Worm (Caenorhabditis elegans) whole organism, midembryonic: ENCODE measurements around the gene K09C6.2.
"Not testable (repeated sequence)": the region's sequence is repeated elsewhere in the genome, so short reads cannot be mapped to it uniquely, and the experiment has no call there.

ENCODE experiments used
- ref-1 ChIP-seq: fragments of 200-800 bp; sonication (Bioruptor generic); conservative IDR thresholded peaks from 2 replicates; pipeline ENCODE4 v1.3.6; 2022; ENCODE audit warnings: missing genetic modification reagents, missing genetic modification characterization, missing compliant biosample characterization
- tab-1 ChIP-seq: fragments of 200-800 bp; sonication (Bioruptor generic); IDR thresholded peaks from 2 replicates; pipeline ENCODE4 v1.3.6; 2022; ENCODE audit warnings: missing genetic modification characterization, missing compliant biosample characterization

DNA sequence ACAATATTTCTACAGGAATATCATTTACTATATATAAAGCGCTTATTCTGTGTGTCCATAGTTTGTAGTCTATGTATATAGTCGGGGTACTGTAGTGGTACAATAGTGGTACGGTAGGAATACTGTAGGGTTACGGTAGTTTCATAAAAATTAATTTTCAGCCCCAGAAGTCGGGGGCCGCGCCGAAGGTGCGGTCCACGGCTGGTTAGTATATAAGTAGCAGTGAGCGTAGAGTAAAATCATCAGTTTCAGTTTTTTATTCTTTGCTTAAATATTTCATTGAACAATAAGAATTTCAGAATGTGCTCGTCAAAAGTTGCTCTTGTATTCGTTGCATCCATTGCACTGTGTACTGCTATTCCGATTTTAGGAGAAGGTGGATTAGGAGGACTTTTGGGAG lies 34.2 kb downstream of the K09C6.2 start, which contains the start of gene srlf-22:
- not testable (repeated sequence) for TF ChIP-seq ref-1; tab-1 (GFP tag; lab: Robert Waterston, UW)
